Fruit fly (Drosophila melanogaster) whole organism, embryonic: Measurements from ENCODE around the gene Drgx.

Experiments used
- ATbp ChIP-seq: fragments of 200-800 bp; sonication (Bioruptor generic); optimal IDR thresholded peaks from 2 replicates; lab custom pipeline; 2017; ENCODE audit warnings: missing biosample characterization, mild to moderate bottlenecking, missing genetic modification characterization, missing genetic modification reagents
- B-H1 ChIP-seq: fragments of 200-800 bp; sonication (Bioruptor generic); IDR thresholded peaks from 3 replicates; pipeline ENCODE4 v1.3.6; 2022; ENCODE audit warnings: missing biosample characterization, missing genetic modification characterization
- Blimp-1 ChIP-seq: fragments of 200-800 bp; sonication (Bioruptor generic); optimal IDR thresholded peaks from 3 replicates; lab custom pipeline; 2018; ENCODE audit warnings: missing biosample characterization, missing genetic modification characterization, mild to moderate bottlenecking, moderate library complexity, missing genetic modification reagents
- CG10274 ChIP-seq: fragments of 200-800 bp; sonication (Bioruptor generic); optimal IDR thresholded peaks from 3 replicates; lab custom pipeline; 2017; ENCODE audit warnings: missing biosample characterization, mild to moderate bottlenecking, missing genetic modification characterization
- CG10462 ChIP-seq: fragments of 200-800 bp; sonication (Bioruptor generic); optimal IDR thresholded peaks from 2 replicates; lab custom pipeline; 2016; ENCODE audit warnings: missing biosample characterization, missing genetic modification characterization
- CG11398 ChIP-seq: fragments of 200-800 bp; sonication (Bioruptor generic); optimal IDR thresholded peaks from 2 replicates; lab custom pipeline; 2016; ENCODE audit warnings: missing biosample characterization, missing genetic modification characterization
- CG12769 ChIP-seq: fragments of 200-800 bp; sonication (Bioruptor generic); optimal IDR thresholded peaks from 2 replicates; lab custom pipeline; 2019; ENCODE audit warnings: missing biosample characterization, mild to moderate bottlenecking, missing genetic modification characterization, moderate library complexity
- CG15073 ChIP-seq: fragments of 200-800 bp; sonication (Bioruptor generic); optimal IDR thresholded peaks from 2 replicates; lab custom pipeline; 2016; ENCODE audit warnings: missing biosample characterization, missing genetic modification characterization
- CG16815 ChIP-seq: fragments of 200-800 bp; sonication (Bioruptor generic); optimal IDR thresholded peaks from 3 replicates; lab custom pipeline; 2017; ENCODE audit warnings: missing biosample characterization, mild to moderate bottlenecking, missing genetic modification characterization
- CG17186 ChIP-seq: fragments of 200-800 bp; sonication (Bioruptor generic); optimal IDR thresholded peaks from 3 replicates; lab custom pipeline; 2017; ENCODE audit warnings: missing biosample characterization, missing genetic modification reagents, missing genetic modification characterization
- CG17359 ChIP-seq: fragments of 200-800 bp; sonication (Bioruptor generic); optimal IDR thresholded peaks from 3 replicates; lab custom pipeline; 2018; ENCODE audit warnings: missing biosample characterization, mild to moderate bottlenecking, missing genetic modification characterization, moderate library complexity
- CG18011 ChIP-seq: fragments of 200-800 bp; sonication (Bioruptor generic); optimal IDR thresholded peaks from 2 replicates; lab custom pipeline; 2017; ENCODE audit warnings: missing biosample characterization, missing genetic modification characterization, mild to moderate bottlenecking, moderate library complexity, missing genotype
- CG2120 ChIP-seq: fragments of 200-800 bp; sonication (Bioruptor generic); optimal IDR thresholded peaks from 3 replicates; lab custom pipeline; 2016; ENCODE audit warnings: missing biosample characterization, missing genetic modification characterization
- CG33557 ChIP-seq: fragments of 200-800 bp; sonication (Bioruptor generic); optimal IDR thresholded peaks from 2 replicates; lab custom pipeline; 2019; ENCODE audit warnings: missing biosample characterization, mild to moderate bottlenecking, missing genetic modification characterization, moderate library complexity
- CG3995 ChIP-seq: fragments of 200-800 bp; sonication (Bioruptor generic); optimal IDR thresholded peaks from 3 replicates; lab custom pipeline; 2016; ENCODE audit warnings: missing biosample characterization, missing genetic modification characterization
- CG4360 ChIP-seq: fragments of 200-800 bp; sonication (Bioruptor generic); IDR thresholded peaks from 2 replicates; pipeline ENCODE4 v1.3.6; 2022; ENCODE audit warnings: missing biosample characterization, missing genetic modification characterization
- CG6654 ChIP-seq: fragments of 200-800 bp; sonication (Bioruptor generic); optimal IDR thresholded peaks from 2 replicates; lab custom pipeline; 2017; ENCODE audit warnings: missing biosample characterization, mild to moderate bottlenecking, missing genetic modification characterization
- CG6813 ChIP-seq: fragments of 200-800 bp; sonication (Bioruptor generic); optimal IDR thresholded peaks from 2 replicates; lab custom pipeline; 2017; ENCODE audit warnings: missing biosample characterization, missing genetic modification characterization, mild to moderate bottlenecking, moderate library complexity, missing genetic modification reagents
- CG8281 ChIP-seq: fragments of 200-800 bp; sonication (Bioruptor generic); optimal IDR thresholded peaks from 2 replicates; lab custom pipeline; 2018; ENCODE audit warnings: missing biosample characterization, mild to moderate bottlenecking, missing genetic modification characterization, moderate library complexity
- CG8290 ChIP-seq, 3 experiments: fragments of 200-800 bp; sonication (Bioruptor generic); optimal IDR thresholded peaks; 2 replicates each; lab custom pipeline; 2016 to 2019; ENCODE audit warnings: missing biosample characterization in 3 of 3, missing genetic modification characterization in 3 of 3, mild to moderate bottlenecking in 2 of 3, moderate library complexity in 1 of 3
- CG8359 ChIP-seq: fragments of 200-800 bp; sonication (Bioruptor generic); optimal IDR thresholded peaks from 2 replicates; lab custom pipeline; 2017; ENCODE audit warnings: missing biosample characterization, mild to moderate bottlenecking, missing genetic modification characterization, borderline replicate concordance
- CG8388 ChIP-seq: fragments of 200-800 bp; sonication (Bioruptor generic); optimal IDR thresholded peaks from 2 replicates; lab custom pipeline; 2019; ENCODE audit warnings: missing biosample characterization, mild to moderate bottlenecking, missing genetic modification characterization, moderate library complexity
- CG9215 ChIP-seq: fragments of 200-800 bp; sonication (Bioruptor generic); IDR thresholded peaks from 2 replicates; pipeline ENCODE4 v1.3.6; 2022; ENCODE audit warnings: missing biosample characterization, missing genetic modification characterization
- D19B ChIP-seq: fragments of 200-800 bp; sonication (Bioruptor generic); optimal IDR thresholded peaks from 2 replicates; lab custom pipeline; 2017; ENCODE audit warnings: missing biosample characterization, mild to moderate bottlenecking, missing genetic modification characterization
- Dip2 ChIP-seq: fragments of 200-800 bp; sonication (Bioruptor generic); IDR thresholded peaks from 2 replicates; pipeline ENCODE4 v1.3.6; 2022; ENCODE audit warnings: missing biosample characterization, missing genetic modification characterization
- Dref ChIP-seq: fragments of 200-800 bp; sonication (Bioruptor generic); IDR thresholded peaks from 2 replicates; pipeline ENCODE4 v1.3.6; 2022; ENCODE audit warnings: missing biosample characterization, missing genetic modification characterization
- HmgD ChIP-seq: fragments of 200-800 bp; sonication (Bioruptor generic); optimal IDR thresholded peaks from 3 replicates; lab custom pipeline; 2016; ENCODE audit warnings: missing biosample characterization, missing genetic modification characterization
- Lpt ChIP-seq: fragments of >200 bp; optimal IDR thresholded peaks from 2 replicates; lab custom pipeline; 2018; ENCODE audit warnings: missing biosample characterization, missing genetic modification characterization
- Max ChIP-seq: fragments of 200-800 bp; sonication (Bioruptor generic); optimal IDR thresholded peaks from 2 replicates; lab custom pipeline; 2016; ENCODE audit warnings: missing biosample characterization, mild to moderate bottlenecking, missing genetic modification characterization
- Med ChIP-seq: fragments of 200-800 bp; sonication (Bioruptor generic); peaks from one replicate; lab custom pipeline; 2016; ENCODE audit warnings: missing biosample characterization, missing genetic modification characterization, mild to moderate bottlenecking, inconsistent platforms, moderate library complexity
- Six4 ChIP-seq: fragments of 200-800 bp; sonication (Bioruptor generic); optimal IDR thresholded peaks from 2 replicates; lab custom pipeline; 2016; ENCODE audit warnings: missing biosample characterization, missing genetic modification characterization
- Spps ChIP-seq: fragments of 200-800 bp; sonication (Bioruptor generic); optimal IDR thresholded peaks from 2 replicates; lab custom pipeline; 2018; ENCODE audit warnings: missing biosample characterization, mild to moderate bottlenecking, missing genetic modification characterization
- abd-A ChIP-seq: fragments of 200-800 bp; sonication (Bioruptor generic); optimal IDR thresholded peaks from 3 replicates; lab custom pipeline; 2019; ENCODE audit warnings: missing biosample characterization, mild to moderate bottlenecking, missing genetic modification characterization, moderate library complexity
- ase ChIP-seq: fragments of 200-800 bp; sonication (Bioruptor generic); IDR thresholded peaks from 3 replicates; pipeline ENCODE4 v1.3.6; 2022; ENCODE audit warnings: missing biosample characterization, missing genetic modification characterization
- chn ChIP-seq: fragments of 200-800 bp; sonication (Bioruptor generic); optimal IDR thresholded peaks from 2 replicates; lab custom pipeline; 2016; ENCODE audit warnings: missing biosample characterization, missing genetic modification characterization
- ci ChIP-seq: fragments of 200-800 bp; sonication (Bioruptor generic); IDR thresholded peaks from 3 replicates; pipeline ENCODE4 v1.3.6; 2022; ENCODE audit warnings: missing biosample characterization, missing genetic modification characterization
- crc ChIP-seq: fragments of 200-800 bp; sonication (Bioruptor generic); optimal IDR thresholded peaks from 2 replicates; lab custom pipeline; 2016; ENCODE audit warnings: missing biosample characterization, missing genetic modification characterization
- dati ChIP-seq: fragments of 200-800 bp; sonication (Bioruptor generic); IDR thresholded peaks from 2 replicates; pipeline ENCODE4 v1.3.6; 2022; ENCODE audit warnings: missing biosample characterization, missing genetic modification characterization
- dm ChIP-seq: fragments of 200-800 bp; sonication (Bioruptor generic); optimal IDR thresholded peaks from 3 replicates; lab custom pipeline; 2016; ENCODE audit warnings: missing biosample characterization, missing genetic modification characterization
- fru ChIP-seq: fragments of >200 bp; optimal IDR thresholded peaks from 2 replicates; lab custom pipeline; 2017
- gt ChIP-seq: fragments of 200-800 bp; sonication (Bioruptor generic); IDR thresholded peaks from 2 replicates; pipeline ENCODE4 v1.3.6; 2022; ENCODE audit warnings: missing biosample characterization, missing genetic modification characterization
- knrl ChIP-seq: fragments of 200-800 bp; sonication (Bioruptor generic); IDR thresholded peaks from 3 replicates; pipeline ENCODE4 v1.3.6; 2022; ENCODE audit warnings: missing biosample characterization, missing genetic modification characterization; ENCODE audit not compliant: partially characterized antibody
- org-1 ChIP-seq: fragments of 200-800 bp; sonication (Bioruptor generic); optimal IDR thresholded peaks from 2 replicates; lab custom pipeline; 2017; ENCODE audit warnings: missing biosample characterization, missing genetic modification characterization
- pan ChIP-seq, 4 experiments: fragments of >200 bp in 3 of 4; fragments of 200-800 bp in 1 of 4; sonication (Bioruptor generic) in 1 of 4; optimal IDR thresholded peaks in 3 of 4; IDR thresholded peaks in 1 of 4; 2 replicates each; pipeline versions ENCODE4 v1.3.6 to Lab custom; 2017 to 2022; ENCODE audit warnings: missing biosample characterization in 2 of 4, missing genetic modification characterization in 2 of 4, mixed read lengths in 1 of 4
- pb ChIP-seq: fragments of 200-800 bp; sonication (Bioruptor generic); optimal IDR thresholded peaks from 3 replicates; lab custom pipeline; 2016; ENCODE audit warnings: missing biosample characterization, missing genetic modification characterization
- peb ChIP-seq: fragments of 200-800 bp; sonication (Bioruptor generic); IDR thresholded peaks from 2 replicates; pipeline ENCODE4 v1.3.6; 2022; ENCODE audit warnings: missing biosample characterization, missing genetic modification characterization
- pfk ChIP-seq: fragments of 200-800 bp; sonication (Bioruptor generic); optimal IDR thresholded peaks from 2 replicates; lab custom pipeline; 2018; ENCODE audit warnings: missing biosample characterization, mild to moderate bottlenecking, missing genetic modification characterization, moderate library complexity
- sqz ChIP-seq: fragments of 200-800 bp; sonication (Bioruptor generic); optimal IDR thresholded peaks from 3 replicates; lab custom pipeline; 2018; ENCODE audit warnings: missing biosample characterization, mild to moderate bottlenecking, missing genetic modification characterization
- sug ChIP-seq: fragments of 200-800 bp; optimal IDR thresholded peaks from 2 replicates; lab custom pipeline; 2019; ENCODE audit warnings: missing biosample characterization, mild to moderate bottlenecking, missing genetic modification characterization, moderate library complexity
- tap ChIP-seq: fragments of 200-800 bp; optimal IDR thresholded peaks from 3 replicates; lab custom pipeline; 2019; ENCODE audit warnings: missing biosample characterization, mild to moderate bottlenecking, missing genetic modification characterization, moderate library complexity
- unpg ChIP-seq: fragments of 200-800 bp; sonication (Bioruptor generic); optimal IDR thresholded peaks from 3 replicates; lab custom pipeline; 2018; ENCODE audit warnings: missing biosample characterization, mild to moderate bottlenecking, missing genetic modification characterization, moderate library complexity

Drgx gene

dm6 chr2L:3675770-3676169, 13.2 kb downstream of the Drgx start (continued):
- TF ChIP-seq Max (GFP tag; lab: Kevin White, UChicago) (no peak), CG8290 (GFP tag; optimal IDR thresholded peaks at IDR 0.05; lab: Kevin White, UChicago) (no peak), CG8290 (tag; optimal IDR thresholded peaks at IDR 0.05; lab: Kevin White, UChicago) (no peak), peb (GFP tag; lab: Robert Waterston, UW) (no peak), CG16815 (peak; percentile 8), sug (no peak), ci (GFP tag; lab: Robert Waterston, UW) (peak; percentile 69), Blimp-1 (GFP tag; lab: Kevin White, UChicago) (no peak), knrl (GFP tag; lab: Robert Waterston, UW) (no peak), CG17186 (GFP tag; lab: Kevin White, UChicago) (no peak), CG3995 (GFP tag; lab: Kevin White, UChicago) (no peak), fru (lab: Kevin White, UChicago) (no peak), sqz (GFP tag; lab: Kevin White, UChicago) (no peak), dm (GFP tag; lab: Kevin White, UChicago) (no peak), unpg (GFP tag; lab: Kevin White, UChicago) (no peak), CG6654 (no peak), CG6813 (no peak), CG11398 (no peak), CG8388 (peak; percentile 39), CG10462 (GFP tag; lab: Kevin White, UChicago) (no peak), Lpt (GFP tag; lab: Kevin White, UChicago) (no peak), abd-A (tag; lab: Kevin White, UChicago) (no peak), crc (no peak), pan (optimal IDR thresholded peaks at IDR 0.05; lab: Kevin White, UChicago) (no peak), pan (GFP tag; optimal IDR thresholded peaks at IDR 0.05 in 1 of 2, IDR thresholded peaks at IDR 0.05 in 1 of 2) (no peak), CG12769 (tag; lab: Kevin White, UChicago) (no peak), Dref (no peak), CG17359 (no peak), ATbp (GFP tag; lab: Kevin White, UChicago) (peak; percentile 17), gt (GFP tag; lab: Robert Waterston, UW) (no peak), Med (GFP tag; lab: Kevin White, UChicago) (no peak), CG15073 (GFP tag; lab: Kevin White, UChicago) (no peak), dati (no peak), tap (tag; lab: Kevin White, UChicago) (peak; percentile 11), ase (GFP tag; lab: Robert Waterston, UW) (0 out of 3 replicates have a peak, but pooled peaks have one; percentile 35), pb (no peak), D19B (GFP tag; lab: Kevin White, UChicago) (no peak), CG4360 (GFP tag; lab: Robert Waterston, UW) (no peak), Spps (tag; lab: Kevin White, UChicago) (peak; percentile 3), CG33557 (no peak), CG8359 (GFP tag; lab: Kevin White, UChicago) (no peak), CG18011 (GFP tag; lab: Kevin White, UChicago) (no peak), pfk (GFP tag; lab: Kevin White, UChicago) (no peak), org-1 (GFP tag; lab: Kevin White, UChicago) (no peak), B-H1 (GFP tag; lab: Robert Waterston, UW) (no peak), HmgD (no peak), Six4 (GFP tag; lab: Kevin White, UChicago) (no peak), CG10274 (GFP tag; lab: Kevin White, UChicago) (no peak), chn (peak; percentile 12), Dip2 (GFP tag; lab: Robert Waterston, UW) (no peak), CG2120 (GFP tag; lab: Kevin White, UChicago) (no peak), CG9215 (GFP tag; lab: Robert Waterston, UW) (no peak), CG8281 (tag; lab: Kevin White, UChicago) (no peak)
